Fruit fly (Drosophila melanogaster) whole organism, embryonic: Measurements from ENCODE around the gene CG14174.
A peak's percentile ranks its signal among the peaks of the same experiment; 100 is the strongest.

Experiments
- Asciz ChIP-seq: fragments of 200-800 bp; sonication (Bioruptor generic); optimal IDR thresholded peaks from 2 replicates; lab custom pipeline; 2017; ENCODE audit warnings: missing biosample characterization, mild to moderate bottlenecking, missing genetic modification characterization, missing genetic modification reagents
- BtbVII ChIP-seq: fragments of 200-800 bp; sonication (Bioruptor generic); optimal IDR thresholded peaks from 3 replicates; lab custom pipeline; 2017; ENCODE audit warnings: missing biosample characterization, mild to moderate bottlenecking, missing genetic modification characterization
- CG10462 ChIP-seq: fragments of 200-800 bp; sonication (Bioruptor generic); optimal IDR thresholded peaks from 2 replicates; lab custom pipeline; 2016; ENCODE audit warnings: missing biosample characterization, missing genetic modification characterization
- CG11398 ChIP-seq: fragments of 200-800 bp; sonication (Bioruptor generic); optimal IDR thresholded peaks from 2 replicates; lab custom pipeline; 2016; ENCODE audit warnings: missing biosample characterization, missing genetic modification characterization
- CG11456 ChIP-seq: fragments of 200-800 bp; sonication (Bioruptor generic); IDR thresholded peaks from 3 replicates; pipeline ENCODE4 v1.3.6; 2022; ENCODE audit warnings: missing biosample characterization, missing genetic modification characterization
- CG12236 ChIP-seq: fragments of 200-800 bp; sonication (Bioruptor generic); optimal IDR thresholded peaks from 2 replicates; lab custom pipeline; 2016; ENCODE audit warnings: missing biosample characterization, missing genetic modification characterization
- CG12659 ChIP-seq: fragments of 200-800 bp; sonication (Bioruptor generic); optimal IDR thresholded peaks from 3 replicates; lab custom pipeline; 2017; ENCODE audit warnings: mild to moderate bottlenecking, missing biosample characterization, missing genetic modification reagents, missing genetic modification characterization
- CG13287 ChIP-seq: fragments of 200-800 bp; sonication (Bioruptor generic); IDR thresholded peaks from 2 replicates; pipeline ENCODE4 v1.3.6; 2022; ENCODE audit warnings: missing biosample characterization, missing genetic modification characterization; ENCODE audit not compliant: partially characterized antibody
- CG14014 ChIP-seq: fragments of 200-800 bp; sonication (Bioruptor generic); IDR thresholded peaks from 2 replicates; pipeline ENCODE4 v1.3.6; 2022; ENCODE audit warnings: missing biosample characterization, missing genetic modification characterization
- CG15514 ChIP-seq: fragments of 200-800 bp; sonication (Bioruptor generic); optimal IDR thresholded peaks from 3 replicates; lab custom pipeline; 2017; ENCODE audit warnings: missing biosample characterization, missing genetic modification characterization, mild to moderate bottlenecking, moderate library complexity, missing genetic modification reagents
- CG18599 ChIP-seq: fragments of 200-800 bp; sonication (Bioruptor generic); optimal IDR thresholded peaks from 3 replicates; lab custom pipeline; 2017; ENCODE audit warnings: missing biosample characterization, missing genetic modification characterization, mild to moderate bottlenecking, moderate library complexity, missing genetic modification reagents
- CG2129 ChIP-seq: fragments of 200-800 bp; sonication (Bioruptor generic); IDR thresholded peaks from 2 replicates; pipeline ENCODE4 v1.3.6; 2022; ENCODE audit warnings: missing biosample characterization, missing genetic modification characterization; ENCODE audit not compliant: partially characterized antibody
- CG2199 ChIP-seq: fragments of 200-800 bp; sonication (Bioruptor generic); IDR thresholded peaks from 3 replicates; pipeline ENCODE4 v1.3.6; 2022; ENCODE audit warnings: missing biosample characterization, missing genetic modification characterization
- CG3995 ChIP-seq: fragments of 200-800 bp; sonication (Bioruptor generic); optimal IDR thresholded peaks from 3 replicates; lab custom pipeline; 2016; ENCODE audit warnings: missing biosample characterization, missing genetic modification characterization
- CG42726 ChIP-seq: fragments of 200-800 bp; sonication (Bioruptor generic); IDR thresholded peaks from 2 replicates; pipeline ENCODE4 v1.3.6; 2022; ENCODE audit warnings: missing biosample characterization, missing genetic modification characterization; ENCODE audit not compliant: partially characterized antibody
- CG4328 ChIP-seq: fragments of 200-800 bp; sonication (Bioruptor generic); optimal IDR thresholded peaks from 3 replicates; lab custom pipeline; 2017; ENCODE audit warnings: missing biosample characterization, missing genetic modification reagents, missing genetic modification characterization
- CG4424 ChIP-seq: fragments of 200-800 bp; sonication (Bioruptor generic); optimal IDR thresholded peaks from 3 replicates; lab custom pipeline; 2016; ENCODE audit warnings: missing biosample characterization, missing genetic modification characterization
- CG6654 ChIP-seq: fragments of 200-800 bp; sonication (Bioruptor generic); optimal IDR thresholded peaks from 2 replicates; lab custom pipeline; 2017; ENCODE audit warnings: missing biosample characterization, mild to moderate bottlenecking, missing genetic modification characterization
- CG9797 ChIP-seq: fragments of 200-800 bp; sonication (Bioruptor generic); optimal IDR thresholded peaks from 3 replicates; lab custom pipeline; 2018; ENCODE audit warnings: missing biosample characterization, mild to moderate bottlenecking, missing genetic modification characterization
- E2f1 ChIP-seq: fragments of 200-800 bp; sonication (Bioruptor generic); IDR thresholded peaks from 2 replicates; pipeline ENCODE4 v1.3.6; 2022; ENCODE audit warnings: missing biosample characterization, missing genetic modification characterization
- Ets65A ChIP-seq: fragments of 200-800 bp; sonication (Bioruptor generic); peaks from one replicate; lab custom pipeline; 2016; ENCODE audit warnings: missing biosample characterization, missing genetic modification characterization
- Fer1 ChIP-seq: fragments of 200-800 bp; sonication (Bioruptor generic); optimal IDR thresholded peaks from 2 replicates; lab custom pipeline; 2017; ENCODE audit warnings: missing biosample characterization, mild to moderate bottlenecking, missing genetic modification characterization
- Fer2 ChIP-seq: fragments of 200-800 bp; sonication (Bioruptor generic); optimal IDR thresholded peaks from 2 replicates; lab custom pipeline; 2018; ENCODE audit warnings: missing biosample characterization, mild to moderate bottlenecking, missing genetic modification characterization, moderate library complexity
- Gug ChIP-seq: fragments of 200-800 bp; sonication (Bioruptor generic); IDR thresholded peaks from 4 replicates; pipeline ENCODE4 v1.3.6; 2022; ENCODE audit warnings: missing biosample characterization, missing genetic modification characterization
- HmgZ ChIP-seq: fragments of 200-800 bp; sonication (Bioruptor generic); optimal IDR thresholded peaks from 2 replicates; lab custom pipeline; 2018; ENCODE audit warnings: missing biosample characterization, mild to moderate bottlenecking, missing genetic modification characterization
- Lpt ChIP-seq: fragments of >200 bp; optimal IDR thresholded peaks from 2 replicates; lab custom pipeline; 2018; ENCODE audit warnings: missing biosample characterization, missing genetic modification characterization
- MESR4 ChIP-seq: fragments of 200-800 bp; sonication (Bioruptor generic); optimal IDR thresholded peaks from 2 replicates; lab custom pipeline; 2018; ENCODE audit warnings: missing biosample characterization, mild to moderate bottlenecking, missing genetic modification characterization, moderate library complexity
- Med ChIP-seq: fragments of 200-800 bp; sonication (Bioruptor generic); peaks from one replicate; lab custom pipeline; 2016; ENCODE audit warnings: missing biosample characterization, missing genetic modification characterization, mild to moderate bottlenecking, inconsistent platforms, moderate library complexity
- NFAT ChIP-seq: fragments of 200-800 bp; sonication (Bioruptor generic); IDR thresholded peaks from 2 replicates; pipeline ENCODE4 v1.3.6; 2022; ENCODE audit warnings: missing biosample characterization, missing genetic modification characterization
- Nf-YC ChIP-seq: fragments of 200-800 bp; optimal IDR thresholded peaks from 3 replicates; lab custom pipeline; 2019; ENCODE audit warnings: missing biosample characterization, mild to moderate bottlenecking, missing genetic modification characterization, moderate library complexity
- Opbp ChIP-seq: fragments of 200-800 bp; sonication (Bioruptor generic); IDR thresholded peaks from 3 replicates; pipeline ENCODE4 v1.3.6; 2022; ENCODE audit warnings: missing biosample characterization, missing genetic modification characterization; ENCODE audit not compliant: partially characterized antibody
- Rx ChIP-seq: fragments of 200-800 bp; sonication (Bioruptor generic); IDR thresholded peaks from 2 replicates; pipeline ENCODE4 v1.3.6; 2022; ENCODE audit warnings: missing biosample characterization, missing genetic modification characterization
- Scr ChIP-seq: fragments of 200-800 bp; sonication (Bioruptor generic); IDR thresholded peaks from 2 replicates; pipeline ENCODE4 v1.3.6; 2022; ENCODE audit warnings: missing biosample characterization, missing genetic modification characterization; ENCODE audit not compliant: partially characterized antibody
- Sry-β ChIP-seq: fragments of 200-800 bp; sonication (Bioruptor generic); optimal IDR thresholded peaks from 2 replicates; lab custom pipeline; 2018; ENCODE audit warnings: missing biosample characterization, mild to moderate bottlenecking, missing genetic modification characterization, moderate library complexity
- Vsx1 ChIP-seq: fragments of 200-800 bp; sonication (Bioruptor generic); optimal IDR thresholded peaks from 2 replicates; lab custom pipeline; 2017; ENCODE audit warnings: missing biosample characterization, mild to moderate bottlenecking, missing genetic modification characterization, missing genetic modification reagents
- YL-1 ChIP-seq: fragments of 200-800 bp; sonication (Bioruptor generic); optimal IDR thresholded peaks from 3 replicates; lab custom pipeline; 2017; ENCODE audit warnings: missing biosample characterization, mild to moderate bottlenecking, missing genetic modification characterization
- bigmax ChIP-seq: fragments of 200-800 bp; sonication (Bioruptor generic); optimal IDR thresholded peaks from 2 replicates; lab custom pipeline; 2018; ENCODE audit warnings: missing biosample characterization, mild to moderate bottlenecking, missing genetic modification characterization
- ci ChIP-seq: fragments of 200-800 bp; sonication (Bioruptor generic); IDR thresholded peaks from 3 replicates; pipeline ENCODE4 v1.3.6; 2022; ENCODE audit warnings: missing biosample characterization, missing genetic modification characterization
- dpn ChIP-seq, 2 experiments: fragments of 200-800 bp; sonication (Bioruptor generic); optimal IDR thresholded peaks; 3 replicates each; lab custom pipeline; 2016; ENCODE audit warnings: missing biosample characterization in 2 of 2, missing genetic modification characterization in 2 of 2
- eyg ChIP-seq: fragments of 200-800 bp; sonication (Bioruptor generic); optimal IDR thresholded peaks from 3 replicates; lab custom pipeline; 2016; ENCODE audit warnings: missing biosample characterization, missing genetic modification characterization
- ind ChIP-seq: fragments of 200-800 bp; sonication (Bioruptor generic); optimal IDR thresholded peaks from 3 replicates; lab custom pipeline; 2016; ENCODE audit warnings: missing biosample characterization, missing genetic modification characterization
- jigr1 ChIP-seq: fragments of 200-800 bp; sonication (Bioruptor generic); IDR thresholded peaks from 3 replicates; pipeline ENCODE4 v1.3.6; 2022; ENCODE audit warnings: missing biosample characterization, missing genetic modification characterization
- kah ChIP-seq: fragments of 200-800 bp; sonication (Bioruptor generic); optimal IDR thresholded peaks from 2 replicates; lab custom pipeline; 2018; ENCODE audit warnings: missing biosample characterization, mild to moderate bottlenecking, missing genetic modification characterization
- knrl ChIP-seq: fragments of 200-800 bp; sonication (Bioruptor generic); IDR thresholded peaks from 3 replicates; pipeline ENCODE4 v1.3.6; 2022; ENCODE audit warnings: missing biosample characterization, missing genetic modification characterization; ENCODE audit not compliant: partially characterized antibody
- lilli ChIP-seq: fragments of 200-800 bp; sonication (Bioruptor generic); optimal IDR thresholded peaks from 3 replicates; lab custom pipeline; 2016; ENCODE audit warnings: missing biosample characterization, missing genetic modification characterization
- nerfin-2 ChIP-seq: fragments of 200-800 bp; sonication (Bioruptor generic); IDR thresholded peaks from 2 replicates; pipeline ENCODE4 v1.3.6; 2022; ENCODE audit warnings: missing biosample characterization, missing genetic modification characterization; ENCODE audit not compliant: partially characterized antibody
- peb ChIP-seq: fragments of 200-800 bp; sonication (Bioruptor generic); IDR thresholded peaks from 2 replicates; pipeline ENCODE4 v1.3.6; 2022; ENCODE audit warnings: missing biosample characterization, missing genetic modification characterization
- pros ChIP-seq: fragments of 200-800 bp; sonication (Bioruptor generic); optimal IDR thresholded peaks from 3 replicates; lab custom pipeline; 2019; ENCODE audit warnings: missing biosample characterization, mild to moderate bottlenecking, missing genetic modification characterization, moderate library complexity
- sens ChIP-seq: fragments of 200-800 bp; sonication (Bioruptor generic); peaks from one replicate; lab custom pipeline; 2016; ENCODE audit warnings: missing biosample characterization, missing genetic modification characterization
- slou ChIP-seq: fragments of 200-800 bp; sonication (Bioruptor generic); optimal IDR thresholded peaks from 3 replicates; lab custom pipeline; 2016; ENCODE audit warnings: missing biosample characterization, missing genetic modification characterization

The CG14174 gene

dm6 chr3L:9726707-9727106 lies 7.6 kb downstream of the CG14174 start, which contains the start of gene Naa60 (continued):
- TF ChIP-seq CG2129 (GFP tag; lab: Robert Waterston, UW) (peak; percentile 74), Nf-YC (peak; percentile 50), CG12659 (GFP tag; lab: Kevin White, UChicago) (peak; percentile 54), BtbVII (GFP tag; lab: Kevin White, UChicago) (no peak), CG18599 (GFP tag; lab: Kevin White, UChicago) (no peak), CG10462 (GFP tag; lab: Kevin White, UChicago) (no peak), YL-1 (GFP tag; lab: Kevin White, UChicago) (peak; percentile 63), CG12236 (GFP tag; lab: Kevin White, UChicago) (no peak), Asciz (no peak), peb (GFP tag; lab: Robert Waterston, UW) (no peak), jigr1 (peak; percentile 43; the same call in 1 of the 3 replicates), slou (no peak), bigmax (GFP tag; lab: Kevin White, UChicago) (no peak), CG4328 (GFP tag; lab: Kevin White, UChicago) (no peak), Fer1 (GFP tag; lab: Kevin White, UChicago) (peak; percentile 20), lilli (GFP tag; lab: Kevin White, UChicago) (peak; percentile 27), Med (GFP tag; lab: Kevin White, UChicago) (peak; percentile 40), CG2199 (no peak), CG6654 (GFP tag; lab: Kevin White, UChicago) (no peak), Gug (GFP tag; lab: Robert Waterston, UW) (no peak), knrl (GFP tag; lab: Robert Waterston, UW) (peak; percentile 89), CG9797 (GFP tag; lab: Kevin White, UChicago) (peak; percentile 71), Vsx1 (GFP tag; lab: Kevin White, UChicago) (no peak), nerfin-2 (peak; percentile 67; the same call in 1 of the 2 replicates), CG3995 (GFP tag; lab: Kevin White, UChicago) (peak; percentile 48), sens (peak; percentile 49), CG14014 (GFP tag; lab: Robert Waterston, UW) (no peak), MESR4 (GFP tag; lab: Kevin White, UChicago) (peak; percentile 70), Opbp (peak; percentile 90), Rx (GFP tag; lab: Robert Waterston, UW) (no peak), kah (GFP tag; lab: Kevin White, UChicago) (peak; percentile 94), eyg (GFP tag; lab: Kevin White, UChicago) (no peak), CG4424 (GFP tag; lab: Kevin White, UChicago) (peak; percentile 5), CG42726 (peak; percentile 82), E2f1 (no peak)
- TF ChIP-seq, all 482 proteins: peak for 78

- TF ChIP-seq dpn (GFP tag; optimal IDR thresholded peaks at IDR 0.05; lab: Kevin White, UChicago) (peak in 1 of 2 experiments; percentile 31), ind (GFP tag; lab: Kevin White, UChicago) (peak; percentile 25), Sry-β (GFP tag; lab: Kevin White, UChicago) (no peak), bigmax (GFP tag; lab: Kevin White, UChicago) (peak; percentile 70), CG15514 (GFP tag; lab: Kevin White, UChicago) (peak; percentile 81), CG11398 (GFP tag; lab: Kevin White, UChicago) (no peak), NFAT (peak; percentile 44; the same call in 1 of the 2 replicates), Fer2 (tag; lab: Kevin White, UChicago) (peak; percentile 3), HmgZ (tag; lab: Kevin White, UChicago) (peak; percentile 53), sens (peak; percentile 64), Scr (GFP tag; lab: Robert Waterston, UW) (peak; percentile 32), CG13287 (GFP tag; lab: Robert Waterston, UW) (peak; percentile 36; the same call in 1 of the 2 replicates), Lpt (GFP tag; lab: Kevin White, UChicago) (no peak), CG11456 (GFP tag; lab: Robert Waterston, UW) (no peak), ci (0 out of 3 replicates have a peak, but pooled peaks have one; percentile 34), pros (no peak), Ets65A (peak; percentile 30)
Measured at dm6 chr3L:9729795-9730421, 10.8 kb downstream of the CG14174 start, which contains the start of gene ATPsynB. Gene ATPsynB (plus strand): TSS chr3L:9729999.
